Worm (Caenorhabditis elegans): Measurements from ENCODE around the gene C28C12.12.

C28C12.12 gene

ce11 chrIV:8460208-8460607 lies 36.0 kb downstream of the C28C12.12 start, which contains the start of gene ant-1.4:
Gene ant-1.4 (minus strand): TSS chrIV:8460308.
- TF ChIP-seq aly-1 (tag; optimal IDR thresholded peaks at IDR 0.05) (no peak), tra-4 (tag; optimal IDR thresholded peaks at IDR 0.05) (no peak), tbx-37 (GFP tag; conservative IDR thresholded peaks at IDR 0.05) (no peak), ets-7 (tag; optimal IDR thresholded peaks at IDR 0.05) (no peak), hnd-1 (tag; optimal IDR thresholded peaks at IDR 0.05) (no peak), B0310.2 (tag; optimal IDR thresholded peaks at IDR 0.05) (no peak), hmbx-1 (tag; optimal IDR thresholded peaks at IDR 0.05) (no peak), hmg-4 (GFP tag; optimal IDR thresholded peaks at IDR 0.05) (no peak), scrt-1 (GFP tag; IDR thresholded peaks at IDR 0.05) (no peak), flt-1 (GFP tag; IDR thresholded peaks at IDR 0.05) (no peak), ceh-36 (tag; optimal IDR thresholded peaks at IDR 0.05) (no peak), ceh-13 (GFP tag; optimal IDR thresholded peaks at IDR 0.05) (no peak), ama-1 (optimal IDR thresholded peaks at IDR 0.05) (no peak), pes-1 (GFP tag; IDR thresholded peaks at IDR 0.05) (no peak), tbx-11 (GFP tag; IDR thresholded peaks at IDR 0.05) (no peak), F13C5.2 (tag; optimal IDR thresholded peaks at IDR 0.05) (no peak), sea-1 (GFP tag; conservative IDR thresholded peaks at IDR 0.05) (no peak)

ce11 chrIV:8456899-8457298 lies 39.3 kb downstream of the C28C12.12 start, which contains the start of gene syx-4:
Gene syx-4 (plus strand): TSS chrIV:8457280.
- TF ChIP-seq B0310.2 (tag; optimal IDR thresholded peaks at IDR 0.05) (no peak), hnd-1 (tag; optimal IDR thresholded peaks at IDR 0.05) (no peak), ceh-13 (GFP tag; optimal IDR thresholded peaks at IDR 0.05) (no peak), hmg-4 (GFP tag; optimal IDR thresholded peaks at IDR 0.05) (no peak), ets-7 (tag; optimal IDR thresholded peaks at IDR 0.05) (no peak), tbx-37 (GFP tag; conservative IDR thresholded peaks at IDR 0.05) (no peak), ama-1 (optimal IDR thresholded peaks at IDR 0.05) (no peak), ceh-36 (tag; optimal IDR thresholded peaks at IDR 0.05) (no peak), tra-4 (tag; optimal IDR thresholded peaks at IDR 0.05) (no peak), hmbx-1 (tag; optimal IDR thresholded peaks at IDR 0.05) (no peak), sea-1 (GFP tag; conservative IDR thresholded peaks at IDR 0.05) (no peak), tbx-11 (GFP tag; IDR thresholded peaks at IDR 0.05) (no peak), scrt-1 (GFP tag; IDR thresholded peaks at IDR 0.05) (no peak), pes-1 (GFP tag; IDR thresholded peaks at IDR 0.05) (no peak)

DNA sequence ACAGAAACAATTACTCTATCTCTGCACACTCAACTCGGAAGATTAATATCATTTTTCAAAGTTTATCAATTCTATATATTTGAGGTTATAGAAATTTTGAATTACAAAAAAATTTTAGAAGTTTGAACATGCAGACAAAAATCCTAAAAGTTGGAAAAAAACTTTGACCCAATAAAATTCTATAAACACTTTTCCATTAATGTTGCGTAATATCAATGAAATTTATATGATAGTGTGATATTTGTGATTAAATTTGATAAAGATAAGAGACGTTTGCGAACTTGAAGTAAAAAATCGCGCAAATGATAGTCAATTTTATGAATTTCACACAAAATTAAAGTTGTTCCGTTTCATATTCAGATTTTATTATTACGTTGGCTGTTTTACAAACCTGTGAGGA lies 42.1 kb downstream of the C28C12.12 start:
- TF ChIP-seq ceh-13 (GFP tag; optimal IDR thresholded peaks at IDR 0.05): no peak
- TF ChIP-seq sea-1 (GFP tag; conservative IDR thresholded peaks at IDR 0.05): no peak
- TF ChIP-seq hnd-1 (tag; optimal IDR thresholded peaks at IDR 0.05): no peak
- TF ChIP-seq aly-1 (tag; optimal IDR thresholded peaks at IDR 0.05): no peak
- no peak for TF ChIP-seq tbx-11 (GFP tag; IDR thresholded peaks at IDR 0.05)
- TF ChIP-seq tra-4 (tag; optimal IDR thresholded peaks at IDR 0.05): no peak
- TF ChIP-seq hmg-4 (GFP tag; optimal IDR thresholded peaks at IDR 0.05): no peak
- no peak for TF ChIP-seq ceh-36 (tag; optimal IDR thresholded peaks at IDR 0.05)
- no peak for TF ChIP-seq scrt-1 (GFP tag; IDR thresholded peaks at IDR 0.05)
- TF ChIP-seq ets-7 (tag; optimal IDR thresholded peaks at IDR 0.05): no peak
- TF ChIP-seq hmbx-1 (tag; optimal IDR thresholded peaks at IDR 0.05): no peak
- no peak for TF ChIP-seq ama-1 (optimal IDR thresholded peaks at IDR 0.05)
- no peak for TF ChIP-seq B0310.2 (tag; optimal IDR thresholded peaks at IDR 0.05)
- TF ChIP-seq pes-1 (GFP tag; IDR thresholded peaks at IDR 0.05): no peak
- TF ChIP-seq F13C5.2 (tag; optimal IDR thresholded peaks at IDR 0.05): no peak
- no peak for TF ChIP-seq flt-1 (GFP tag; IDR thresholded peaks at IDR 0.05)
- TF ChIP-seq tbx-37 (GFP tag; conservative IDR thresholded peaks at IDR 0.05): no peak

DNA sequence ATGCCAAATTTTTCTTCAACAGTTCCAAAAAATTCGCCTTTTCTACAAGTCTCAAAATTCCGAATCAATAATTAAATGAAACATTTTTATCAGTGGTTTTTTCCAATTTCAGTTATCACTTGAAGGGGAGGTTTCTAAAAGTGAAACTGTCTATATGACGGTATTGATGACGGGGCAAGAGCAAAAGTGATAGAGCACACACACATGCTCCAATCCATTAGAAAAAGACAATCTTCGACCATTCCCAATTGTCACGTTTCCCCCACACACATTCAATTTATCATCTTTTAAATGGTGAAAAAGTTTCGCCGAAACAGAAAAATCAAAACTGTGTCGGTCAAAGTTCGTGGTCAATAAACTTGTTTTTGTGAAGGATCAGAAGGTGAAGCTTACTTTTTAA lies 43.0 kb downstream of the C28C12.12 start:
- TF ChIP-seq tbx-37 (GFP tag; conservative IDR thresholded peaks at IDR 0.05) (no peak), hmg-4 (GFP tag; optimal IDR thresholded peaks at IDR 0.05) (no peak), sea-1 (GFP tag; conservative IDR thresholded peaks at IDR 0.05) (no peak), B0310.2 (tag; optimal IDR thresholded peaks at IDR 0.05) (no peak), ets-7 (tag; optimal IDR thresholded peaks at IDR 0.05) (no peak), scrt-1 (GFP tag; IDR thresholded peaks at IDR 0.05) (no peak)

- TF ChIP-seq ama-1 (optimal IDR thresholded peaks at IDR 0.05): no peak
- TF ChIP-seq tra-4 (tag; optimal IDR thresholded peaks at IDR 0.05): no peak
- TF ChIP-seq flt-1 (GFP tag; IDR thresholded peaks at IDR 0.05): no peak
- no peak for TF ChIP-seq ceh-36 (tag; optimal IDR thresholded peaks at IDR 0.05)
- no peak for TF ChIP-seq scrt-1 (GFP tag; IDR thresholded peaks at IDR 0.05)
- TF ChIP-seq sea-1 (GFP tag; conservative IDR thresholded peaks at IDR 0.05): no peak
- no peak for TF ChIP-seq tbx-37 (GFP tag; conservative IDR thresholded peaks at IDR 0.05)
- no peak for TF ChIP-seq ceh-13 (GFP tag; optimal IDR thresholded peaks at IDR 0.05)
- TF ChIP-seq hmbx-1 (tag; optimal IDR thresholded peaks at IDR 0.05): no peak
- no peak for TF ChIP-seq B0310.2 (tag; optimal IDR thresholded peaks at IDR 0.05)
- TF ChIP-seq pes-1 (GFP tag; IDR thresholded peaks at IDR 0.05): no peak
Measured at ce11 chrIV:8451709-8452248, 44.4 kb downstream of the C28C12.12 start, which contains the start of gene eppl-1. Gene eppl-1 (minus strand): TSS chrIV:8451759.

ce11 chrIV:8450534-8450933 lies 45.6 kb downstream of the C28C12.12 start:
- TF ChIP-seq flt-1 (GFP tag; IDR thresholded peaks at IDR 0.05) (no peak), ets-7 (tag; optimal IDR thresholded peaks at IDR 0.05) (no peak), tra-4 (tag; optimal IDR thresholded peaks at IDR 0.05) (no peak), hmbx-1 (tag; optimal IDR thresholded peaks at IDR 0.05) (no peak), hmg-4 (GFP tag; optimal IDR thresholded peaks at IDR 0.05) (no peak), tbx-11 (GFP tag; IDR thresholded peaks at IDR 0.05) (no peak), tbx-37 (GFP tag; conservative IDR thresholded peaks at IDR 0.05) (no peak), B0310.2 (tag; optimal IDR thresholded peaks at IDR 0.05) (no peak), ama-1 (optimal IDR thresholded peaks at IDR 0.05) (no peak), pes-1 (GFP tag; IDR thresholded peaks at IDR 0.05) (no peak), hnd-1 (tag; optimal IDR thresholded peaks at IDR 0.05) (no peak), F13C5.2 (tag; optimal IDR thresholded peaks at IDR 0.05) (no peak), ceh-36 (tag; optimal IDR thresholded peaks at IDR 0.05) (no peak)

DNA sequence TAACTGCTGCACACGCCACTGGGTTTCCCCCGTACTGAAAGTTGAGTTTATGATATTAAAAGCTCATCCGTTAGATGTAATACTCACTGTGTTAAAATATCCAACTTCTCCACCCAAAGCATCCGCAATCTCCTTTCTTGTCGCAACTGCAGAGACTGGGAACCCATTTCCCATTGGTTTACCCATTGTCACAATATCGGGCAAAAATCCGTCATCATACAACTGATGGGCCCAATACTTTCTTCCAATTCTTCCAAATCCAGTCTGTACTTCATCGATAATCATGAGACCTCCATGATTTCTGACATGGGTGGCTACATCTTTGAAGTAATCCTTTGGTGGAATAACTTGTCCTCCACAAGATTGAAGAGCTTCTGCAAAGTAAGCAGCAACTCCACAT lies 46.3 kb downstream of the C28C12.12 start:
- TF ChIP-seq aly-1 (tag; optimal IDR thresholded peaks at IDR 0.05) (no peak), tra-4 (tag; optimal IDR thresholded peaks at IDR 0.05) (no peak), F13C5.2 (tag; optimal IDR thresholded peaks at IDR 0.05) (no peak), ceh-36 (tag; optimal IDR thresholded peaks at IDR 0.05) (no peak), hnd-1 (tag; optimal IDR thresholded peaks at IDR 0.05) (no peak), tbx-11 (GFP tag; IDR thresholded peaks at IDR 0.05) (no peak), ets-7 (tag; optimal IDR thresholded peaks at IDR 0.05) (no peak), tbx-37 (GFP tag; conservative IDR thresholded peaks at IDR 0.05) (no peak), scrt-1 (GFP tag; IDR thresholded peaks at IDR 0.05) (no peak)

All from whole organism, early embryonic.